Worm (Caenorhabditis elegans) whole organism, early embryonic: ENCODE data around the gene col-144.

ENCODE experiments used
- B0310.2 ChIP-seq: sonication (generic microtip); optimal IDR thresholded peaks from 2 replicates; lab custom pipeline; 2016; ENCODE audit warnings: mild to moderate bottlenecking, missing genetic modification characterization, missing compliant biosample characterization
- F13C5.2 ChIP-seq: sonication (generic microtip); optimal IDR thresholded peaks from 2 replicates; lab custom pipeline; 2017; ENCODE audit warnings: mild to moderate bottlenecking, missing genetic modification characterization, inconsistent platforms, missing compliant biosample characterization
- aly-1 ChIP-seq: sonication (generic microtip); optimal IDR thresholded peaks from 2 replicates; lab custom pipeline; 2016; ENCODE audit warnings: missing genetic modification characterization, missing compliant biosample characterization
- ama-1 ChIP-seq: fragments of 150-350 bp; optimal IDR thresholded peaks from 2 replicates; lab custom pipeline; 2014
- ceh-13 ChIP-seq: fragments of 200-800 bp; sonication (Bioruptor generic); optimal IDR thresholded peaks from 2 replicates; lab custom pipeline; 2018; ENCODE audit warnings: mild to moderate bottlenecking, missing genetic modification characterization, missing compliant biosample characterization
- ceh-36 ChIP-seq: sonication (generic microtip); optimal IDR thresholded peaks from 2 replicates; lab custom pipeline; 2016; ENCODE audit warnings: missing genetic modification characterization, inconsistent platforms, missing compliant biosample characterization
- ets-7 ChIP-seq: sonication (generic microtip); optimal IDR thresholded peaks from 2 replicates; lab custom pipeline; 2016; ENCODE audit warnings: missing genotype, missing genetic modification characterization, missing compliant biosample characterization
- flt-1 ChIP-seq: fragments of 200-800 bp; sonication (Bioruptor generic); IDR thresholded peaks from 2 replicates; pipeline ENCODE4 v1.3.6; 2022; ENCODE audit warnings: missing genetic modification characterization, missing compliant biosample characterization
- hmbx-1 ChIP-seq: sonication (generic microtip); optimal IDR thresholded peaks from 2 replicates; lab custom pipeline; 2016; ENCODE audit warnings: mild to moderate bottlenecking, missing genetic modification characterization, missing compliant biosample characterization
- hmg-4 ChIP-seq: fragments of 200-800 bp; sonication (Bioruptor generic); optimal IDR thresholded peaks from 2 replicates; lab custom pipeline; 2018; ENCODE audit warnings: mild to moderate bottlenecking, missing genetic modification characterization, missing compliant biosample characterization
- hnd-1 ChIP-seq: sonication (generic microtip); optimal IDR thresholded peaks from 2 replicates; lab custom pipeline; 2016; ENCODE audit warnings: missing genetic modification characterization, missing compliant biosample characterization
- pes-1 ChIP-seq: fragments of 200-800 bp; sonication (Bioruptor generic); IDR thresholded peaks from 2 replicates; pipeline ENCODE4 v1.3.6; 2022; ENCODE audit warnings: missing genetic modification reagents, missing genetic modification characterization, missing compliant biosample characterization
- scrt-1 ChIP-seq: fragments of 200-800 bp; sonication (Bioruptor generic); IDR thresholded peaks from 2 replicates; pipeline ENCODE4 v1.3.6; 2022; ENCODE audit warnings: missing genetic modification characterization, missing compliant biosample characterization
- sea-1 ChIP-seq: fragments of 200-800 bp; sonication (Bioruptor generic); conservative IDR thresholded peaks from 2 replicates; pipeline ENCODE4 v1.3.6; 2022; ENCODE audit warnings: missing genetic modification characterization, missing compliant biosample characterization
- tbx-11 ChIP-seq: fragments of 200-800 bp; sonication (Bioruptor generic); IDR thresholded peaks from 2 replicates; pipeline ENCODE4 v1.3.6; 2022; ENCODE audit warnings: missing genetic modification characterization, missing compliant biosample characterization
- tbx-37 ChIP-seq: fragments of 200-800 bp; sonication (Bioruptor generic); conservative IDR thresholded peaks from 2 replicates; pipeline ENCODE4 v1.3.6; 2022; ENCODE audit warnings: missing genetic modification reagents, missing genetic modification characterization, missing compliant biosample characterization
- tra-4 ChIP-seq: sonication (generic microtip); optimal IDR thresholded peaks from 2 replicates; lab custom pipeline; 2017; ENCODE audit warnings: missing genetic modification characterization, missing compliant biosample characterization

col-144 gene

DNA sequence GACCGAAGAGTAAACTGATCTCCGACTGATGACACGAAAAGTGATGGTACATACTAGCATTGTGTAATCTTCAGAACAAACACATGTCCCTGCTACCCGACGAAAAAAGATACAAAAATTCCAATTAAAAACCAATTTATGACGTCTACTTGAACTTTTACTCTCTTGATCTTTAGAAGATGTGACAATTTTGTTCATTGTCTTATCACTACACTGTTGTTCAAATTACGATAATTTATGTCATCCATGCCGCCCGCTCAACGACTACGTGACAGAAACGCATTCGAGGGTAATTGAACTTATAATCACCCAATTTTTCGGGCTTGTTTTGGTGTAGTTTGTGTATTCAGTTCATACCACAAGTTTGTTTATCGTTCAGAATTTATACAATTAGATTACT is 16.5 kb downstream of the col-144 start:
- TF ChIP-seq sea-1 (GFP tag; lab: Robert Waterston, UW) (no peak), hmbx-1 (tag; lab: Kevin White, UChicago) (no peak), ceh-13 (GFP tag; lab: Kevin White, UChicago) (no peak), F13C5.2 (tag; lab: Kevin White, UChicago) (no peak), flt-1 (GFP tag; lab: Robert Waterston, UW) (no peak), tbx-11 (no peak), pes-1 (GFP tag; lab: Robert Waterston, UW) (no peak), tra-4 (tag; lab: Kevin White, UChicago) (no peak), tbx-37 (GFP tag; lab: Robert Waterston, UW) (no peak), ama-1 (lab: Kevin White, UChicago) (no peak), aly-1 (tag; lab: Kevin White, UChicago) (no peak), scrt-1 (no peak), ceh-36 (tag; lab: Kevin White, UChicago) (no peak), hmg-4 (GFP tag; lab: Kevin White, UChicago) (no peak), B0310.2 (tag; lab: Kevin White, UChicago) (no peak), hnd-1 (tag; lab: Kevin White, UChicago) (no peak), ets-7 (tag; lab: Kevin White, UChicago) (no peak)

DNA sequence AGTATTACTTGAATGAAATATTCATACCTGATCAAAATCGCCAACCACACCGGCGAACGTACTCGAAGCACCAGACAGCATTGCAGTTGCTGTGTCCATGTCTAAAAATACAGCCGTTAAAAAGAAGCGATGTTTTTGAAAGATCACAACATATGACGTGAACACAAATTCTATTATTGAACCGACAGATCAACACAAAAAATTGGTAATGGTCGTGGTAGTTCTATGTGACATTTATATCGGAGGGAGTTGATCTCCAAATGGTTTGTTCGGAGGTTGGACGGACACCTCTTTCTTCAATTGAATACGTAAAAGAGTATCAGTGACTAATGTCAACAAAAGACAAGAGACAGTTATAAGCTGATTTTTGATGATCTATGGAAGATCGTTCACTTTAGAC is 19.1 kb downstream of the col-144 start, which contains the start of gene pitr-3:
Gene pitr-3 (minus strand): TSS at position 101 of the 400 bp plus-strand sequence.
- TF ChIP-seq ama-1 (lab: Kevin White, UChicago) (no peak), F13C5.2 (tag; lab: Kevin White, UChicago) (no peak), tbx-11 (no peak), ceh-36 (tag; lab: Kevin White, UChicago) (no peak), pes-1 (GFP tag; lab: Robert Waterston, UW) (no peak), hmg-4 (GFP tag; lab: Kevin White, UChicago) (no peak), tra-4 (tag; lab: Kevin White, UChicago) (no peak), ceh-13 (GFP tag; lab: Kevin White, UChicago) (no peak), sea-1 (GFP tag; lab: Robert Waterston, UW) (no peak), scrt-1 (no peak), ets-7 (tag; lab: Kevin White, UChicago) (no peak), flt-1 (GFP tag; lab: Robert Waterston, UW) (no peak), hnd-1 (tag; lab: Kevin White, UChicago) (no peak), hmbx-1 (tag; lab: Kevin White, UChicago) (no peak), B0310.2 (tag; lab: Kevin White, UChicago) (no peak), aly-1 (tag; lab: Kevin White, UChicago) (no peak), tbx-37 (GFP tag; lab: Robert Waterston, UW) (no peak)

- no peak for TF ChIP-seq B0310.2 (tag; lab: Kevin White, UChicago)
- TF ChIP-seq tra-4 (tag; lab: Kevin White, UChicago) = no peak
- TF ChIP-seq ceh-13 (GFP tag; lab: Kevin White, UChicago) = no peak
- TF ChIP-seq flt-1 (GFP tag; lab: Robert Waterston, UW) = no peak
- no peak for TF ChIP-seq hnd-1 (tag; lab: Kevin White, UChicago)
- TF ChIP-seq scrt-1 = no peak
- no peak for TF ChIP-seq hmbx-1 (tag; lab: Kevin White, UChicago)
- TF ChIP-seq F13C5.2 (tag; lab: Kevin White, UChicago) = no peak
- no peak for TF ChIP-seq tbx-11
- TF ChIP-seq pes-1 (GFP tag; lab: Robert Waterston, UW) = no peak
- TF ChIP-seq hmg-4 (GFP tag; lab: Kevin White, UChicago) = no peak
- TF ChIP-seq tbx-37 (GFP tag; lab: Robert Waterston, UW) = no peak
- TF ChIP-seq sea-1 (GFP tag; lab: Robert Waterston, UW) = no peak
- TF ChIP-seq aly-1 (tag; lab: Kevin White, UChicago) = no peak
- TF ChIP-seq ama-1 (lab: Kevin White, UChicago) = no peak
- no peak for TF ChIP-seq ceh-36 (tag; lab: Kevin White, UChicago)
- no peak for TF ChIP-seq ets-7 (tag; lab: Kevin White, UChicago)
These were observed 22.8 kb downstream of the col-144 start, which contains the start of gene pitr-2 for ce11 chrV:9137618-9138017. pitr-2 (minus strand) TSS chrV:9137718.

- TF ChIP-seq tbx-11 = no peak
- no peak for TF ChIP-seq sea-1 (GFP tag; lab: Robert Waterston, UW)
- no peak for TF ChIP-seq scrt-1
- no peak for TF ChIP-seq B0310.2 (tag; lab: Kevin White, UChicago)
- no peak for TF ChIP-seq F13C5.2 (tag; lab: Kevin White, UChicago)
- TF ChIP-seq ceh-13 (GFP tag; lab: Kevin White, UChicago) = no peak
- TF ChIP-seq hnd-1 (tag; lab: Kevin White, UChicago) = no peak
- TF ChIP-seq tbx-37 (GFP tag; lab: Robert Waterston, UW) = no peak
- TF ChIP-seq flt-1 (GFP tag; lab: Robert Waterston, UW) = no peak
- no peak for TF ChIP-seq hmg-4 (GFP tag; lab: Kevin White, UChicago)
- TF ChIP-seq ama-1 (lab: Kevin White, UChicago) = no peak
- no peak for TF ChIP-seq ets-7 (tag; lab: Kevin White, UChicago)
- no peak for TF ChIP-seq pes-1 (GFP tag; lab: Robert Waterston, UW)
- no peak for TF ChIP-seq tra-4 (tag; lab: Kevin White, UChicago)
- TF ChIP-seq ceh-36 (tag; lab: Kevin White, UChicago) = no peak
- TF ChIP-seq aly-1 (tag; lab: Kevin White, UChicago) = no peak
- no peak for TF ChIP-seq hmbx-1 (tag; lab: Kevin White, UChicago)
These were observed 26.5 kb downstream of the col-144 start, which contains the start of gene B0222.1 for ce11 chrV:9133950-9134349. B0222.1 (plus strand) TSS chrV:9134255.

DNA sequence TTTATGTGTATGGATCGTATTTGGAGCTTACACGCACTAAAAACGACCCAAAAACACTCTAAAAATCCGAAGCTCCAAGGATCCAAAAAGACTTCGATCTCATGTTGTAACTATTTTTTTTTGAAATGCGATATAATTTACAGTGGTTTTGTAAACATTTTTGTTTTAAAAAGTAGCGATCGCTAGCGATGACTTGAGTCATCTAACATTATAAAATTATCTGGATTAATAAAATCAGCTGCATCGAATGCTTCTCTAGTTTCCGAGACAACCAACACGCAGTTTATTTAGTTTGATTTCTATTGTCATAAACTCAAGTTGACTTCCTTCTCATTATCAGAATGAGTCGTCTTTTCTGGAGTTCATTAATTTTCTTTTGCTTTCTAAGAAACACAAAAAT is 28.4 kb downstream of the col-144 start, which contains the start of gene F21C10.1:
Gene F21C10.1 (plus strand): TSS at position 301 of the 400 bp plus-strand sequence.
- TF ChIP-seq scrt-1 (no peak), tra-4 (tag; lab: Kevin White, UChicago) (no peak), pes-1 (GFP tag; lab: Robert Waterston, UW) (no peak), F13C5.2 (tag; lab: Kevin White, UChicago) (no peak), tbx-11 (no peak), hmg-4 (GFP tag; lab: Kevin White, UChicago) (no peak), flt-1 (GFP tag; lab: Robert Waterston, UW) (no peak), B0310.2 (tag; lab: Kevin White, UChicago) (no peak), hnd-1 (tag; lab: Kevin White, UChicago) (no peak), ama-1 (lab: Kevin White, UChicago) (no peak), sea-1 (GFP tag; lab: Robert Waterston, UW) (no peak), aly-1 (tag; lab: Kevin White, UChicago) (no peak), ceh-13 (GFP tag; lab: Kevin White, UChicago) (no peak)

DNA sequence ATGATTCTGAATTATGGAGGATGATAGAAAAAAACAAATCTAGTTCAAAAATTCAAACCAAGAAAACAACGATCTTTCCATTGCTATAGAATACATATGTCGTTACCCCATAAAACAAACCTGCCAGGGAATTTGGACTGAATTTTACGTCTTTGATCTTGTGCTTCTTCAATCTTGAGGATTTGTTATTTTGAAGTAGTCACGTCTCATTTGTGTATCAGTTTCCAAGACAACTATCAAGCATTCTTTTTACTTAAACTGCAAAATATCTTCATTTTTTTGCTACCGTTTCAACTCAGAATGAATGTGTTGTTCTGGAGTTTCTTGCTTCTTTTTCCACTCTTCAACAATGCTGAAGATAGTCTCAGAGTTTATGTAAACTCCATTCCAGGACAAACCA is 29.7 kb downstream of the col-144 start, which contains the start of gene F21C10.19:
Gene F21C10.19 (plus strand): TSS at position 301 of the 400 bp plus-strand sequence.
- no peak for TF ChIP-seq tbx-11
- TF ChIP-seq F13C5.2 (tag; lab: Kevin White, UChicago) = no peak
- no peak for TF ChIP-seq ama-1 (lab: Kevin White, UChicago)
- TF ChIP-seq pes-1 (GFP tag; lab: Robert Waterston, UW) = no peak
- no peak for TF ChIP-seq tra-4 (tag; lab: Kevin White, UChicago)
- no peak for TF ChIP-seq aly-1 (tag; lab: Kevin White, UChicago)
- no peak for TF ChIP-seq scrt-1
- no peak for TF ChIP-seq tbx-37 (GFP tag; lab: Robert Waterston, UW)
- TF ChIP-seq ceh-36 (tag; lab: Kevin White, UChicago) = no peak
- no peak for TF ChIP-seq hmg-4 (GFP tag; lab: Kevin White, UChicago)
- TF ChIP-seq B0310.2 (tag; lab: Kevin White, UChicago) = no peak
